Fruit fly (Drosophila melanogaster): ENCODE results near the gene Cog7.

Cog7 gene

dm6 chr3R:29978595-29978994 lies 45.7 kb upstream of the Cog7 start (continued):
- TF ChIP-seq gem (tag; optimal IDR thresholded peaks at IDR 0.05): peak; percentile 46
- TF ChIP-seq Rfx (GFP tag; IDR thresholded peaks at IDR 0.05): peak; percentile 51
- TF ChIP-seq CG4328 (GFP tag; optimal IDR thresholded peaks at IDR 0.05): no peak
- no peak for TF ChIP-seq dm (GFP tag; optimal IDR thresholded peaks at IDR 0.05)
- TF ChIP-seq peb (GFP tag; IDR thresholded peaks at IDR 0.05): no peak
- TF ChIP-seq CG10366 (GFP tag; IDR thresholded peaks at IDR 0.05): peak; percentile 27; the same call in 1 of the 2 replicates
- TF ChIP-seq CG2202 (tag; optimal IDR thresholded peaks at IDR 0.05): no peak
- peak; percentile 52 for TF ChIP-seq dmrt99B (tag; optimal IDR thresholded peaks at IDR 0.05)
- TF ChIP-seq CG14441 (GFP tag; IDR thresholded peaks at IDR 0.05): no peak

- TF ChIP-seq ranshi (GFP tag; IDR thresholded peaks at IDR 0.05) (0 out of 2 replicates have a peak, but pooled peaks have one; percentile 4), CG18262 (tag; optimal IDR thresholded peaks at IDR 0.05) (no peak), Fer3 (tag; optimal IDR thresholded peaks at IDR 0.05) (no peak), seq (GFP tag; IDR thresholded peaks at IDR 0.05) (0 out of 2 replicates have a peak, but pooled peaks have one; percentile 8), scrt (GFP tag; optimal IDR thresholded peaks at IDR 0.05) (peak; percentile 50), Ets65A (GFP tag) (peak; percentile 47), ci (GFP tag; IDR thresholded peaks at IDR 0.05) (0 out of 3 replicates have a peak, but pooled peaks have one; percentile 14)
These were observed 36.5 kb upstream of the Cog7 start, which contains the start of gene TkR99D for dm6 chr3R:29969347-29969746. TkR99D (minus strand) TSS chr3R:29969447.

dm6 chr3R:29963102-29963501 lies 30.2 kb upstream of the Cog7 start:
- TF ChIP-seq lola (GFP tag; optimal IDR thresholded peaks at IDR 0.05) (no peak), esg (GFP tag; conservative IDR thresholded peaks at IDR 0.05) (no peak), maf-S (GFP tag; optimal IDR thresholded peaks at IDR 0.05) (no peak), CG5180 (GFP tag; optimal IDR thresholded peaks at IDR 0.05) (no peak), Pdp1 (GFP tag; optimal IDR thresholded peaks at IDR 0.05) (no peak), Blimp-1 (GFP tag; optimal IDR thresholded peaks at IDR 0.05) (peak; percentile 73), CG2875 (GFP tag; optimal IDR thresholded peaks at IDR 0.05) (no peak), CG8290 (GFP tag; optimal IDR thresholded peaks at IDR 0.05) (peak; percentile 94), CG8290 (tag; optimal IDR thresholded peaks at IDR 0.05) (peak; percentile 2 to 74), Mad (GFP tag; optimal IDR thresholded peaks at IDR 0.05) (no peak), lilli (GFP tag; optimal IDR thresholded peaks at IDR 0.05) (no peak), unc-4 (GFP tag; IDR thresholded peaks at IDR 0.05; ENCODE audit: partially characterized antibody) (no peak), CG15269 (tag; optimal IDR thresholded peaks at IDR 0.05) (no peak), CG17612 (GFP tag; IDR thresholded peaks at IDR 0.05) (peak; percentile 93), tgo (GFP tag; IDR thresholded peaks at IDR 0.05) (no peak), cas (GFP tag; IDR thresholded peaks at IDR 0.05) (no peak), chinmo (GFP tag; IDR thresholded peaks at IDR 0.05; ENCODE audit: partially characterized antibody) (no peak), CG11085 (GFP tag; IDR thresholded peaks at IDR 0.05) (no peak), Fer2 (tag; optimal IDR thresholded peaks at IDR 0.05) (no peak), CG10274 (GFP tag; optimal IDR thresholded peaks at IDR 0.05) (no peak), Oli (tag; optimal IDR thresholded peaks at IDR 0.05) (no peak), CG9215 (GFP tag; IDR thresholded peaks at IDR 0.05) (no peak), CG11560 (tag; IDR thresholded peaks at IDR 0.05) (no peak), run (tag; optimal IDR thresholded peaks at IDR 0.05) (no peak), Ada2b (GFP tag; IDR thresholded peaks at IDR 0.05) (no peak), CG12071 (GFP tag; optimal IDR thresholded peaks at IDR 0.05) (no peak), CG6854 (GFP tag; optimal IDR thresholded peaks at IDR 0.05) (no peak)

All from whole organism, embryonic.